Fruit fly (Drosophila melanogaster): ENCODE data around the gene Nup98-96.

DNA sequence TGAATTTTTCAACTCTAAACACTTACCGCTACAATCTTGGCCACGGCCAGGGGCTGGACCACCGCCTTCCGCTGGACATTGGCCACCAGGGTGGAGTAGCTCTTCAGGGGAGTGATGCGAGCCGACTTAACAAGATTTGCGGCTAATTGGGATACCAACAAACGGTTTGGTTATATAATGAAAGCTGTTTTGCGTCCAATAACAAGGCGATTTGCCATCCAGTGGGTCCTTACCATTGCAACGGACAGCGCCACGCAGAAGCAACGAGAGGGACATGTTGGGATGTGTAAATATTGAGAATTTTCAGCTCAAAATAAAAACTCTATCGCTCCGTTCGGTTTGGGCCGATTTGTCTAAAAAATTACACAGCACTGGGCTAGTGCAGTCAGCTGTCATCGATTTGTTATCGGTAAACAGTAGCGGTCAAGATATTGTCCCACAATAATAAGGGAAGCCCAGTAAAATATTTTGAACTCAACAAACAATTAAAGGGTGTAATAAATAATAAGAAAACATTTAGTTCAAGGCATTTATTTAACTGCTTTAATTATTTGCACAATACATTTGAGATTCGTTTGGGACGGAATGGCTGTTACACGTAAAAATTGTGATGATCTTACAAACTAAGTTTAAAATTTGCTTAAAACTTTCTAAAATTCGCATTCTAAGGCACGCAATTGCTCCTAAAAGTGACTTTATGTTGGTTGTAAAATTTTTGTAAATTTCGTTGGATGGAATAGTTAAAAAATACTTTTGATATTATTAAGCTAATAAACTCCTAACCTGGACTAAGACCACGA lies 21.0 kb downstream of the Nup98-96 start, which contains the start of gene SdhD:
- TF ChIP-seq psq (optimal IDR thresholded peaks at IDR 0.05) (no peak), pan (optimal IDR thresholded peaks at IDR 0.05) (no peak), EcR (GFP tag; optimal IDR thresholded peaks at IDR 0.05) (no peak), usp (GFP tag; optimal IDR thresholded peaks at IDR 0.05) (no peak), Dll (optimal IDR thresholded peaks at IDR 0.05) (no peak), CG8478 (optimal IDR thresholded peaks at IDR 0.05) (no peak)

Data from whole organism.